Worm (Caenorhabditis elegans) whole organism, late embryonic: ENCODE results near the gene str-165.

ENCODE experiments used
- C38D4.7 ChIP-seq: fragments of 200-800 bp; sonication (Bioruptor generic); optimal IDR thresholded peaks from 2 replicates; lab custom pipeline; 2018; ENCODE audit warnings: mild to moderate bottlenecking, missing genetic modification characterization, moderate library complexity, missing compliant biosample characterization
- F13H6.1 ChIP-seq: sonication (generic microtip); optimal IDR thresholded peaks from 2 replicates; lab custom pipeline; 2016; ENCODE audit warnings: missing genetic modification characterization, missing compliant biosample characterization
- T23F11.4 ChIP-seq: fragments of 200-800 bp; sonication (Bioruptor generic); optimal IDR thresholded peaks from 2 replicates; lab custom pipeline; 2018; ENCODE audit warnings: mild to moderate bottlenecking, missing genetic modification characterization, missing compliant biosample characterization
- Y22D7AL.16 ChIP-seq: sonication (generic microtip); optimal IDR thresholded peaks from 2 replicates; lab custom pipeline; 2016; ENCODE audit warnings: missing genetic modification characterization, missing compliant biosample characterization
- ahr-1 ChIP-seq: sonication (generic microtip); optimal IDR thresholded peaks from 2 replicates; lab custom pipeline; 2016; ENCODE audit warnings: missing genetic modification characterization, missing compliant biosample characterization
- ceh-14 ChIP-seq: sonication (generic microtip); optimal IDR thresholded peaks from 2 replicates; lab custom pipeline; 2016; ENCODE audit warnings: missing genotype, missing genetic modification characterization, missing compliant biosample characterization
- ceh-18 ChIP-seq: sonication (generic microtip); optimal IDR thresholded peaks from 2 replicates; lab custom pipeline; 2016; ENCODE audit warnings: missing genetic modification characterization, missing compliant biosample characterization
- ceh-19 ChIP-seq: fragments of 200-800 bp; sonication (Bioruptor generic); optimal IDR thresholded peaks from 2 replicates; lab custom pipeline; 2018; ENCODE audit warnings: mild to moderate bottlenecking, missing genetic modification characterization, missing compliant biosample characterization
- ceh-2 ChIP-seq: sonication (generic microtip); optimal IDR thresholded peaks from 2 replicates; lab custom pipeline; 2016; ENCODE audit warnings: missing genotype, missing genetic modification characterization, missing compliant biosample characterization
- ceh-22 ChIP-seq: sonication (generic microtip); optimal IDR thresholded peaks from 2 replicates; lab custom pipeline; 2017; ENCODE audit warnings: missing biosample characterization, missing genetic modification characterization
- ceh-31 ChIP-seq: sonication (generic microtip); optimal IDR thresholded peaks from 2 replicates; lab custom pipeline; 2016; ENCODE audit warnings: missing genetic modification characterization, missing compliant biosample characterization
- ceh-45 ChIP-seq: fragments of 200-800 bp; sonication (Bioruptor generic); IDR thresholded peaks from 2 replicates; pipeline ENCODE4 v1.3.6; 2022; ENCODE audit warnings: missing genetic modification reagents, missing genetic modification characterization, missing compliant biosample characterization
- ceh-48 ChIP-seq: sonication (generic microtip); optimal IDR thresholded peaks from 2 replicates; lab custom pipeline; 2016; ENCODE audit warnings: missing genetic modification characterization, inconsistent platforms, missing compliant biosample characterization
- che-1 ChIP-seq: sonication (generic microtip); optimal IDR thresholded peaks from 2 replicates; lab custom pipeline; 2016; ENCODE audit warnings: mild to moderate bottlenecking, missing genetic modification characterization, missing compliant biosample characterization
- dmd-4 ChIP-seq: sonication (generic microtip); optimal IDR thresholded peaks from 2 replicates; lab custom pipeline; 2016; ENCODE audit warnings: borderline replicate concordance, missing genetic modification characterization, missing compliant biosample characterization
- elt-2 ChIP-seq: sonication (generic microtip); optimal IDR thresholded peaks from 2 replicates; lab custom pipeline; 2016; ENCODE audit warnings: missing genetic modification reagents, missing genetic modification characterization, missing compliant biosample characterization
- eyg-1 ChIP-seq: sonication (generic microtip); optimal IDR thresholded peaks from 2 replicates; lab custom pipeline; 2016; ENCODE audit warnings: missing genotype, missing genetic modification characterization, missing compliant biosample characterization
- fax-1 ChIP-seq: sonication (generic microtip); optimal IDR thresholded peaks from 2 replicates; lab custom pipeline; 2016; ENCODE audit warnings: missing genotype, missing genetic modification characterization, missing compliant biosample characterization
- fkh-10 ChIP-seq: fragments of 150-350 bp; optimal IDR thresholded peaks from 2 replicates; lab custom pipeline; 2014; ENCODE audit warnings: missing biosample characterization, missing genetic modification reagents, missing genetic modification characterization
- hlh-30 ChIP-seq: sonication (generic microtip); optimal IDR thresholded peaks from 2 replicates; lab custom pipeline; 2017; ENCODE audit warnings: antibody characterized with exemption, missing genetic modification characterization, missing compliant biosample characterization; ENCODE audit not compliant: insufficient read depth
- hlh-8 ChIP-seq: sonication (generic microtip); optimal IDR thresholded peaks from 2 replicates; lab custom pipeline; 2016; ENCODE audit warnings: missing genotype, missing genetic modification characterization, missing compliant biosample characterization
- lim-6 ChIP-seq: sonication (generic microtip); optimal IDR thresholded peaks from 2 replicates; lab custom pipeline; 2016; ENCODE audit warnings: missing genetic modification characterization, missing compliant biosample characterization
- mec-3 ChIP-seq: sonication (generic microtip); optimal IDR thresholded peaks from 2 replicates; lab custom pipeline; 2016; ENCODE audit warnings: borderline replicate concordance, missing genetic modification characterization, missing compliant biosample characterization
- nfya-1 ChIP-seq: sonication (generic microtip); optimal IDR thresholded peaks from 2 replicates; lab custom pipeline; 2017; ENCODE audit warnings: missing genetic modification characterization, mild to moderate bottlenecking, missing compliant biosample characterization, antibody characterized with exemption, moderate library complexity
- nhr-232 ChIP-seq: sonication (generic microtip); optimal IDR thresholded peaks from 2 replicates; lab custom pipeline; 2016; ENCODE audit warnings: missing genetic modification characterization, missing compliant biosample characterization
- pha-2 ChIP-seq: sonication (generic microtip); optimal IDR thresholded peaks from 2 replicates; lab custom pipeline; 2017; ENCODE audit warnings: mild to moderate bottlenecking, missing genetic modification characterization, missing compliant biosample characterization
- pha-4 ChIP-seq: fragments of 150-350 bp; optimal IDR thresholded peaks from 2 replicates; lab custom pipeline; 2018; ENCODE audit warnings: missing biosample characterization, missing genetic modification reagents, missing genetic modification characterization
- pqm-1 ChIP-seq: sonication (generic microtip); optimal IDR thresholded peaks from 2 replicates; lab custom pipeline; 2016; ENCODE audit warnings: missing genetic modification characterization, missing compliant biosample characterization
- pros-1 ChIP-seq: fragments of 150-350 bp; optimal IDR thresholded peaks from 2 replicates; lab custom pipeline; 2014; ENCODE audit warnings: missing biosample characterization, missing genetic modification reagents, missing genetic modification characterization
- ref-2 ChIP-seq: sonication (generic microtip); optimal IDR thresholded peaks from 2 replicates; lab custom pipeline; 2016; ENCODE audit warnings: missing genetic modification characterization, missing compliant biosample characterization
- syd-9 ChIP-seq: sonication (generic microtip); optimal IDR thresholded peaks from 2 replicates; lab custom pipeline; 2016; ENCODE audit warnings: mild to moderate bottlenecking, missing genetic modification characterization, moderate library complexity, missing compliant biosample characterization
- tbx-7 ChIP-seq: sonication (generic microtip); optimal IDR thresholded peaks from 2 replicates; lab custom pipeline; 2016; ENCODE audit warnings: missing genotype, missing genetic modification characterization, missing compliant biosample characterization
- ttx-3 ChIP-seq: sonication (generic microtip); optimal IDR thresholded peaks from 2 replicates; lab custom pipeline; 2016; ENCODE audit warnings: missing genetic modification reagents, missing genetic modification characterization, missing compliant biosample characterization
- unc-42 ChIP-seq: sonication (generic microtip); optimal IDR thresholded peaks from 2 replicates; lab custom pipeline; 2016; ENCODE audit warnings: missing genotype, missing genetic modification characterization, missing compliant biosample characterization
- ztf-16 ChIP-seq: sonication (generic microtip); optimal IDR thresholded peaks from 2 replicates; lab custom pipeline; 2017; ENCODE audit warnings: missing genetic modification characterization, missing compliant biosample characterization

The str-165 gene

ce11 chrV:13854306-13854705 is 23.4 kb downstream of the str-165 start, which contains the start of gene ttr-21:
ttr-21 (minus strand) TSS chrV:13854405.
- TF ChIP-seq ceh-14 (tag; lab: Kevin White, UChicago) (no peak), pha-4 (tag; lab: Kevin White, UChicago) (no peak), C38D4.7 (no peak), eyg-1 (tag; lab: Kevin White, UChicago) (no peak), pqm-1 (tag; lab: Kevin White, UChicago) (no peak), fax-1 (tag; lab: Kevin White, UChicago) (no peak), ceh-2 (tag; lab: Kevin White, UChicago) (no peak), pha-2 (tag; lab: Kevin White, UChicago) (no peak), hlh-8 (tag; lab: Kevin White, UChicago) (no peak)

- TF ChIP-seq Y22D7AL.16 (tag; lab: Kevin White, UChicago), result no peak
- no peak for TF ChIP-seq ceh-48 (tag; lab: Kevin White, UChicago)
- TF ChIP-seq ceh-19, result no peak
- TF ChIP-seq ceh-45, result no peak
These were observed 25.5 kb downstream of the str-165 start, which contains the start of gene srx-134 for ce11 chrV:13856376-13856775. srx-134 (minus strand) TSS chrV:13856476.

- TF ChIP-seq hlh-30, result no peak
- TF ChIP-seq pha-2 (tag; lab: Kevin White, UChicago), result no peak
These were observed 26.2 kb downstream of the str-165 start, which contains the start of gene srx-136 for ce11 chrV:13857132-13857531. srx-136 (plus strand) TSS chrV:13857432.

- TF ChIP-seq ceh-18 (tag; lab: Kevin White, UChicago) (no peak), hlh-30 (no peak), ceh-22 (tag; lab: Kevin White, UChicago) (no peak)
- TF ChIP-seq, all 69 proteins: peak for 0
These were observed 28.0 kb downstream of the str-165 start, which contains the start of gene srx-135 for ce11 chrV:13858906-13859305. srx-135 (plus strand) TSS chrV:13859206.

- no peak for TF ChIP-seq T23F11.4
- TF ChIP-seq nfya-1 (tag; lab: Kevin White, UChicago), result no peak
- no peak for TF ChIP-seq ttx-3
- TF ChIP-seq mec-3 (tag; lab: Kevin White, UChicago), result no peak
- no peak for TF ChIP-seq ztf-16 (tag; lab: Kevin White, UChicago)
- no peak for TF ChIP-seq elt-2
- TF ChIP-seq ahr-1, result no peak
- TF ChIP-seq ceh-31 (tag; lab: Kevin White, UChicago), result no peak
- TF ChIP-seq che-1 (tag; lab: Kevin White, UChicago), result no peak
- TF ChIP-seq lim-6 (tag; lab: Kevin White, UChicago), result no peak
- TF ChIP-seq unc-42 (tag; lab: Kevin White, UChicago), result no peak
- TF ChIP-seq dmd-4, result no peak
- no peak for TF ChIP-seq ceh-14 (tag; lab: Kevin White, UChicago)
- TF ChIP-seq syd-9 (tag; lab: Kevin White, UChicago), result no peak
- TF ChIP-seq ref-2 (tag; lab: Kevin White, UChicago), result no peak
- TF ChIP-seq nhr-232 (tag; lab: Kevin White, UChicago), result no peak
- no peak for TF ChIP-seq C38D4.7
- no peak for TF ChIP-seq hlh-8 (tag; lab: Kevin White, UChicago)
- TF ChIP-seq tbx-7 (tag; lab: Kevin White, UChicago), result no peak
- TF ChIP-seq pros-1 (tag; lab: Kevin White, UChicago), result no peak
- TF ChIP-seq, all 69 proteins: peak for 0
These were observed 31.6 kb downstream of the str-165 start, which contains the start of gene srx-137 for ce11 chrV:13862505-13862904. srx-137 (plus strand) TSS chrV:13862805.

- TF ChIP-seq F13H6.1 (tag; lab: Kevin White, UChicago) (no peak), fkh-10 (no peak), elt-2 (no peak)
These were observed 32.8 kb downstream of the str-165 start for ce11 chrV:13863700-13864099.
